Comparison of ENCODE assay signal across 6 worm cellular contexts in the genomic region with DNA sequence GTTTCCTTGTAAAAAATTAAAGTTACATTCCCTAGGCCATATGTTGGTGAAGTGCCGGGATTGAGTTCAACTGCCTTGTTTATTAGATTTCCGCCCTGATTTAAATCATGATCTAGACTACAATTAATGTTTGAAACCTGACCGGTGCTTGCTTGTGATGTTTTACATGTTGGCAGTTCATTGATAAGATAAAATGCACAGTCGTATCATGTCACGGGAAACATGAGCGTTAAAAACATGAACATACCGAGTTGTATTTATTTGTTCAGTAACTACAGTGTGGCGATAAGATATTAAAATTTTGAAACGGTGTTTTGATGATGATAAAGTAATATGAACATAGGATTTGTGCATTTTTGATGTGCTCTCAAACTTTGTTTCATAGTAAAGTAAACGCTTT.
A peak's percentile ranks its signal among the peaks of the same experiment; 100 is the strongest.
TF ChIP-seq lines count a peak whose summit lies in the region.

No protein-coding gene starts in this region.

TF ChIP-seq in whole organism, L1 larva, 84 proteins besides CTCF, POLR2A, EP300 and RAD21:
- no peak for TF ChIP-seq rnt-1 (tag; optimal IDR thresholded peaks at IDR 0.05; lab: Kevin White, UChicago)
- TF ChIP-seq lin-35 (GFP tag; optimal IDR thresholded peaks at IDR 0.05; lab: Kevin White, UChicago): peak in 1 of 2 experiments; percentile 52
- peak; percentile 11 for TF ChIP-seq nhr-90 (tag; optimal IDR thresholded peaks at IDR 0.05; lab: Kevin White, UChicago; ENCODE audit: poor library complexity)
- peak; percentile 66 for TF ChIP-seq nhr-20 (tag; optimal IDR thresholded peaks at IDR 0.05; lab: Kevin White, UChicago)
- no peak for TF ChIP-seq unc-130 (tag; optimal IDR thresholded peaks at IDR 0.05; lab: Kevin White, UChicago)
- peak; percentile 14 for TF ChIP-seq nhr-71 (tag; optimal IDR thresholded peaks at IDR 0.05; lab: Kevin White, UChicago)
- peak; percentile 96 for TF ChIP-seq elt-2 (tag; optimal IDR thresholded peaks at IDR 0.05; lab: Kevin White, UChicago)

TF ChIP-seq in whole organism, L2 larva, 48 proteins besides CTCF, POLR2A, EP300 and RAD21:
- peak; percentile 74 for TF ChIP-seq crh-2 (tag; optimal IDR thresholded peaks at IDR 0.05; lab: Kevin White, UChicago)
- peak; percentile 90 for TF ChIP-seq fos-1 (tag; optimal IDR thresholded peaks at IDR 0.05; lab: Kevin White, UChicago)
- peak; percentile 35 for TF ChIP-seq F13H6.1 (tag; optimal IDR thresholded peaks at IDR 0.05; lab: Kevin White, UChicago)
- TF ChIP-seq sma-9 (GFP tag; optimal IDR thresholded peaks at IDR 0.05; lab: Kevin White, UChicago): peak; percentile 74
- TF ChIP-seq sma-9 (tag; optimal IDR thresholded peaks at IDR 0.05; lab: Kevin White, UChicago): no peak
- no peak for TF ChIP-seq nhr-129 (tag; optimal IDR thresholded peaks at IDR 0.05; lab: Kevin White, UChicago)
- no peak for TF ChIP-seq peb-1 (tag; optimal IDR thresholded peaks at IDR 0.05; lab: Kevin White, UChicago)
- TF ChIP-seq gmeb-1 (tag; optimal IDR thresholded peaks at IDR 0.05; lab: Kevin White, UChicago): peak; percentile 44

TF ChIP-seq in whole organism, L3 larva, 47 proteins besides CTCF, POLR2A, EP300 and RAD21:
- no peak for TF ChIP-seq fkh-2 (tag; optimal IDR thresholded peaks at IDR 0.05; lab: Kevin White, UChicago)
- TF ChIP-seq elt-2 (tag; optimal IDR thresholded peaks at IDR 0.05; lab: Kevin White, UChicago): peak; percentile 96
- TF ChIP-seq pha-4 (tag; optimal IDR thresholded peaks at IDR 0.05; lab: Kevin White, UChicago): peak; percentile 74
- no peak for TF ChIP-seq nfya-1 (tag; optimal IDR thresholded peaks at IDR 0.05; lab: Kevin White, UChicago; ENCODE audit: insufficient read depth)
- peak; percentile 67 for TF ChIP-seq jun-1 (tag; optimal IDR thresholded peaks at IDR 0.05; lab: Kevin White, UChicago)
- no peak for TF ChIP-seq hmg-11 (tag; optimal IDR thresholded peaks at IDR 0.05; lab: Kevin White, UChicago)
- TF ChIP-seq skn-1 (tag; optimal IDR thresholded peaks at IDR 0.05; lab: Kevin White, UChicago): peak; percentile 2
- TF ChIP-seq pqm-1 (tag; optimal IDR thresholded peaks at IDR 0.05; lab: Kevin White, UChicago): peak; percentile 96

TF ChIP-seq in whole organism, L4 larva, 104 proteins besides CTCF, POLR2A, EP300 and RAD21 (continues in another document):
- no peak for TF ChIP-seq skn-1 (tag; optimal IDR thresholded peaks at IDR 0.05; lab: Kevin White, UChicago)
- TF ChIP-seq ztf-7 (tag; optimal IDR thresholded peaks at IDR 0.05; lab: Kevin White, UChicago): no peak
- peak; percentile 72 for TF ChIP-seq nhr-77 (tag; optimal IDR thresholded peaks at IDR 0.05; lab: Kevin White, UChicago)
- no peak for TF ChIP-seq mxl-2 (GFP tag; conservative IDR thresholded peaks at IDR 0.05; lab: Robert Waterston, UW)
- no peak for TF ChIP-seq ctbp-1 (GFP tag; IDR thresholded peaks at IDR 0.05; lab: Robert Waterston, UW)
- TF ChIP-seq Y75B8A.6 (GFP tag; IDR thresholded peaks at IDR 0.05; lab: Robert Waterston, UW): no peak
- no peak for TF ChIP-seq ZK546.5 (tag; optimal IDR thresholded peaks at IDR 0.05; lab: Kevin White, UChicago)
- no peak for TF ChIP-seq nhr-237 (tag; optimal IDR thresholded peaks at IDR 0.05; lab: Kevin White, UChicago)
- no peak for TF ChIP-seq R02D3.7 (tag; optimal IDR thresholded peaks at IDR 0.05; lab: Kevin White, UChicago)
- 0 out of 2 replicates have a peak, but pooled peaks have one; percentile 27 for TF ChIP-seq lin-1 (GFP tag; IDR thresholded peaks at IDR 0.05; lab: Robert Waterston, UW)
- no peak for TF ChIP-seq daf-16 (GFP tag; optimal IDR thresholded peaks at IDR 0.05; lab: Kevin White, UChicago)
- TF ChIP-seq daf-16 (tag; optimal IDR thresholded peaks at IDR 0.05; lab: Kevin White, UChicago): peak; percentile 97
- TF ChIP-seq mdt-29 (GFP tag; IDR thresholded peaks at IDR 0.05; lab: Robert Waterston, UW): no peak
- TF ChIP-seq unc-62 (GFP tag; optimal IDR thresholded peaks at IDR 0.05 in 1 of 2; lab: Kevin White, UChicago): no peak
- TF ChIP-seq unc-62 (tag; optimal IDR thresholded peaks at IDR 0.05; lab: Kevin White, UChicago): no peak
- no peak for TF ChIP-seq aha-1 (tag; lab: Kevin White, UChicago)
- TF ChIP-seq T26A8.4 (GFP tag; IDR thresholded peaks at IDR 0.05; lab: Robert Waterston, UW): no peak
- TF ChIP-seq ceh-28 (tag; optimal IDR thresholded peaks at IDR 0.05; lab: Kevin White, UChicago): no peak
- no peak for TF ChIP-seq snpc-1.2 (GFP tag; IDR thresholded peaks at IDR 0.05; lab: Robert Waterston, UW)
- TF ChIP-seq D1046.2 (GFP tag; IDR thresholded peaks at IDR 0.05; lab: Robert Waterston, UW): no peak
- peak; percentile 56 for TF ChIP-seq hlh-30 (tag; optimal IDR thresholded peaks at IDR 0.05; lab: Kevin White, UChicago; ENCODE audit: insufficient read depth)
- no peak for TF ChIP-seq nhr-6 (tag; optimal IDR thresholded peaks at IDR 0.05; lab: Kevin White, UChicago)
- no peak for TF ChIP-seq set-16 (GFP tag; IDR thresholded peaks at IDR 0.05; lab: Robert Waterston, UW)

TF ChIP-seq in whole organism, late embryonic, 69 proteins besides CTCF, POLR2A, EP300 and RAD21:
- peak; percentile 87 for TF ChIP-seq elt-2 (tag; optimal IDR thresholded peaks at IDR 0.05; lab: Kevin White, UChicago)
- TF ChIP-seq nhr-232 (tag; optimal IDR thresholded peaks at IDR 0.05; lab: Kevin White, UChicago): no peak
- no peak for TF ChIP-seq dmd-4 (tag; optimal IDR thresholded peaks at IDR 0.05; lab: Kevin White, UChicago; ENCODE audit: borderline replicate concordance)
- TF ChIP-seq pha-2 (tag; optimal IDR thresholded peaks at IDR 0.05; lab: Kevin White, UChicago): no peak
- TF ChIP-seq ceh-30 (tag; optimal IDR thresholded peaks at IDR 0.05; lab: Kevin White, UChicago): no peak
- TF ChIP-seq madf-2 (tag; optimal IDR thresholded peaks at IDR 0.05; lab: Kevin White, UChicago): no peak
TF ChIP-seq in whole organism, late embryonic: peak in this region for 1.

TF ChIP-seq in whole organism, young adult, 124 proteins besides CTCF, POLR2A, EP300 and RAD21:
- TF ChIP-seq ceh-79 (tag; optimal IDR thresholded peaks at IDR 0.05; lab: Kevin White, UChicago) (no peak), nhr-179 (tag; optimal IDR thresholded peaks at IDR 0.05; lab: Kevin White, UChicago) (no peak), sptf-2 (GFP tag; optimal IDR thresholded peaks at IDR 0.05; lab: Kevin White, UChicago) (no peak), zfh-2 (GFP tag; conservative IDR thresholded peaks at IDR 0.05; lab: Robert Waterston, UW) (no peak), Y56A3A.18 (GFP tag; IDR thresholded peaks at IDR 0.05; lab: Robert Waterston, UW) (no peak), efl-1 (GFP tag; optimal IDR thresholded peaks at IDR 0.05; lab: Kevin White, UChicago) (no peak), xnd-1 (tag; optimal IDR thresholded peaks at IDR 0.05; lab: Kevin White, UChicago) (no peak), hlh-12 (tag; optimal IDR thresholded peaks at IDR 0.05; lab: Kevin White, UChicago) (no peak), lin-40 (tag; optimal IDR thresholded peaks at IDR 0.05; lab: Kevin White, UChicago) (no peak), ztf-6 (GFP tag; IDR thresholded peaks at IDR 0.05; lab: Robert Waterston, UW) (no peak), ekl-4 (GFP tag; IDR thresholded peaks at IDR 0.05; lab: Robert Waterston, UW) (no peak), bed-2 (GFP tag; IDR thresholded peaks at IDR 0.05; lab: Robert Waterston, UW) (no peak), attf-3 (GFP tag; conservative IDR thresholded peaks at IDR 0.05; lab: Robert Waterston, UW) (no peak), nhr-80 (tag; optimal IDR thresholded peaks at IDR 0.05; lab: Kevin White, UChicago) (peak; percentile 79), nhr-90 (tag; optimal IDR thresholded peaks at IDR 0.05; lab: Kevin White, UChicago) (no peak), ztf-26 (tag; optimal IDR thresholded peaks at IDR 0.05; lab: Kevin White, UChicago) (no peak), let-607 (tag; optimal IDR thresholded peaks at IDR 0.05; lab: Kevin White, UChicago) (peak in 1 of 2 experiments; percentile 11), hrde-1 (tag; optimal IDR thresholded peaks at IDR 0.05; lab: Kevin White, UChicago; ENCODE audit: borderline replicate concordance) (no peak), ztf-18 (tag; optimal IDR thresholded peaks at IDR 0.05; lab: Kevin White, UChicago) (no peak), madf-3 (GFP tag; IDR thresholded peaks at IDR 0.05; lab: Robert Waterston, UW) (no peak), unc-62 (GFP tag; optimal IDR thresholded peaks at IDR 0.05; lab: Kevin White, UChicago) (no peak), tbx-9 (tag; optimal IDR thresholded peaks at IDR 0.05; lab: Kevin White, UChicago; ENCODE audit: borderline replicate concordance) (no peak), F49E8.2 (tag; optimal IDR thresholded peaks at IDR 0.05; lab: Kevin White, UChicago; ENCODE audit: insufficient read depth) (no peak), madf-10 (tag; optimal IDR thresholded peaks at IDR 0.05; lab: Kevin White, UChicago) (no peak), rpc-1 (optimal IDR thresholded peaks at IDR 0.05; lab: Kevin White, UChicago) (no peak), rpc-1 (tag; optimal IDR thresholded peaks at IDR 0.05; lab: Kevin White, UChicago) (no peak), ztf-22 (GFP tag; optimal IDR thresholded peaks at IDR 0.05; lab: Kevin White, UChicago) (peak; percentile 27), F57C9.4 (tag; optimal IDR thresholded peaks at IDR 0.05; lab: Kevin White, UChicago) (no peak), ZK185.1 (tag; optimal IDR thresholded peaks at IDR 0.05; lab: Kevin White, UChicago; ENCODE audit: poor library complexity, severe bottlenecking) (no peak), hmg-1.2 (GFP tag; IDR thresholded peaks at IDR 0.05; lab: Robert Waterston, UW) (no peak), atf-7 (tag; optimal IDR thresholded peaks at IDR 0.05; lab: Kevin White, UChicago) (no peak), dpl-1 (GFP tag; optimal IDR thresholded peaks at IDR 0.05; lab: Kevin White, UChicago) (no peak), athp-1 (tag; optimal IDR thresholded peaks at IDR 0.05; lab: Kevin White, UChicago) (no peak), snpc-1.1 (tag; optimal IDR thresholded peaks at IDR 0.05; lab: Kevin White, UChicago; ENCODE audit: insufficient read depth) (no peak), tbp1 (GFP tag; optimal IDR thresholded peaks at IDR 0.05; lab: Kevin White, UChicago) (peak; percentile 27)
